Worm (Caenorhabditis elegans): ENCODE results near the gene lin-46.

DNA sequence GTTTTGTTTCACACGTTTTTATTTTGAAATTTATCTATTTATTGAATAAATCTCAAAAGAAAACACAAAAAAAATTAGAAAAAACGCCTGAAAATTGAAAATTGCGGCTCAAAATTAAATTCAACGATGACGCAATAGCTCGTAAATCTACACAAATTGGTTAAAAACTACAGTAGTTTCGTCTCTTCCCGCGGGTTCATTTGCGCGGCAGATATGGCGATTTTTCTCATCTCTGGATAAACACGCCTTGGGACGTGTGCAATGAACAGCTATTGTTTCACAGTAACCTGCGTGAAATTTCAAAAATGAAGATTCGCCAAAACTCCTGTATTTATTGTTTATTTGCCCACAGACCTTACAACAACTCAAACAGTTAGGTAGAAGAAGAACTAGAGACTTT, 40.6 kb downstream of the lin-46 start:
- TF ChIP-seq lin-39 (tag; optimal IDR thresholded peaks at IDR 0.05) = no peak
- no peak for TF ChIP-seq mab-5 (tag; optimal IDR thresholded peaks at IDR 0.05)
- TF ChIP-seq skn-1 (tag; optimal IDR thresholded peaks at IDR 0.05) = no peak
- TF ChIP-seq fos-1 (tag; optimal IDR thresholded peaks at IDR 0.05) = no peak
- no peak for TF ChIP-seq ceh-16 (tag; optimal IDR thresholded peaks at IDR 0.05)
- TF ChIP-seq snpc-4 (tag; optimal IDR thresholded peaks at IDR 0.05) = no peak
- TF ChIP-seq nhr-77 (tag; optimal IDR thresholded peaks at IDR 0.05) = no peak
- no peak for TF ChIP-seq ama-1 (optimal IDR thresholded peaks at IDR 0.05)
- TF ChIP-seq ztf-11 (tag; optimal IDR thresholded peaks at IDR 0.05) = no peak
- TF ChIP-seq mdl-1 (tag; optimal IDR thresholded peaks at IDR 0.05) = no peak
- no peak for TF ChIP-seq ztf-1 (GFP tag; conservative IDR thresholded peaks at IDR 0.05)
